Worm (Caenorhabditis elegans): ENCODE data around the gene F10E9.4.
A peak's percentile ranks its signal among the peaks of the same experiment; 100 is the strongest.

DNA sequence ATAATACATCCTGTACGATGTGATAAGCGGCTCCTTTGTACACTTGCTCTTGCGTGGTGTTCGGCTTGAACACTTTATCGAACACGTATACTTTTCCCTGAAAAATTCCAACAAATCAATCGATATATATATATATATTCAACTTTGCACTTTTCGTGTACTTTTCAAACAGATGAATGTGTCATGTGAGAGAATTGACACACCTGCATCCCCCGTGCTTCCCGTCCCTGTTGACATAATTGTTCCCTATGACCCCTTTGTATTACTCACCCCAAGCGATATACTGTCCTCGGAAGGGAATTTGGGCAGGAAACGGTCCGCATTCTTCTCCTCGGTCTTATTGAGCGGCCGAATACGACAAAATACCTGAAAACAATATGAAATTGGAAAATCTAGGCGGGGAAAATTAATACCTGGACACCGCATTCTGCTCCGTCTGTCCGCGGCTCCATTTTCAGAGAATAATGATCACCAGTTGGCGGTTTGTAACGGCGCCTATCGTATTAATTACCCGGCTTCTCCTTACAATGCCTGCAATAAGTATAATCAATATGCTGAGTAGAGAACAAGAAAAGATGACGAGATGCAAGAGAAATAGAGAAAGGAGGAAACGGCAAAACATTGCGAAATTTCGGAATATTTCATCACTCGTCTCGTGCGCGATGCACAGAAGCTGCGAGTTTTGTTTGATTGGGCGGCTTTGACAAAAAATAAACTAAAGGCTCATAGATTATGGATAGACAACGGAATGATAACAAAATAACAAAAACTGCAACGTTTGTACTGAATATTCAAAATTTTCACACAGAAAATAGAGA, 46.5 kb downstream of the F10E9.4 start, which contains the start of gene unc-116:
- TF ChIP-seq nhr-76 (tag; optimal IDR thresholded peaks at IDR 0.05) (no peak), fos-1 (tag; optimal IDR thresholded peaks at IDR 0.05) (no peak), nhr-237 (tag; optimal IDR thresholded peaks at IDR 0.05) (no peak), skn-1 (tag; optimal IDR thresholded peaks at IDR 0.05) (no peak), unc-62 (GFP tag; optimal IDR thresholded peaks at IDR 0.05 in 1 of 2) (no peak), unc-62 (tag; optimal IDR thresholded peaks at IDR 0.05) (no peak), nhr-11 (tag; optimal IDR thresholded peaks at IDR 0.05) (peak; percentile 22), snpc-4 (tag; optimal IDR thresholded peaks at IDR 0.05) (no peak), mxl-2 (GFP tag; conservative IDR thresholded peaks at IDR 0.05) (no peak), hmg-1.1 (GFP tag; IDR thresholded peaks at IDR 0.05) (peak; percentile 51)

All from whole organism, L4 larva.